Worm (Caenorhabditis elegans): Measurements from ENCODE around the gene W05H5.1.

Gene W05H5.1

DNA sequence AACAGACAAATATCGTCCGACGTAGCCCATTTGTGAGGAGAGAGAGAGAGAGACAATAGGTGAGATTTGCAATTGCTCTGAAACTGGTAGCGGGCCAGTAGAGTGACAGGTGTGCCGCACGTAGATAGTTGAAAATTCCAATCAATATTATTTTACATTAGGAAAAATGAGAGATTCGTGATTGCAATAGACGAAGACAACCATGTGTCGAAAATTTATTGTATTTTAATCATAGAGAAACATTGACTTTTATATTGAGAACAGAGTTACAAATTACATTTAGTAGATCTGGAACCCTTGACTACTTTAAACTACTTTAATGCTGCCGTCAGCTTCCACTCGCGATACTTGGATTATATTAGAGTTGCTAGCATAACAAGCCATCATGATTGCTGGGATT, 32.2 kb downstream of the W05H5.1 start, which contains the start of gene Y57A10C.1:
Y57A10C.1 (minus strand) TSS at position 101 of the 400 bp plus-strand sequence.
- TF ChIP-seq aha-1 (tag) (no peak), unc-62 (GFP tag; optimal IDR thresholded peaks at IDR 0.05 in 1 of 2) (peak in 1 of 2 experiments; percentile 64), unc-62 (tag; optimal IDR thresholded peaks at IDR 0.05) (no peak), aly-2 (tag; optimal IDR thresholded peaks at IDR 0.05) (no peak)

DNA sequence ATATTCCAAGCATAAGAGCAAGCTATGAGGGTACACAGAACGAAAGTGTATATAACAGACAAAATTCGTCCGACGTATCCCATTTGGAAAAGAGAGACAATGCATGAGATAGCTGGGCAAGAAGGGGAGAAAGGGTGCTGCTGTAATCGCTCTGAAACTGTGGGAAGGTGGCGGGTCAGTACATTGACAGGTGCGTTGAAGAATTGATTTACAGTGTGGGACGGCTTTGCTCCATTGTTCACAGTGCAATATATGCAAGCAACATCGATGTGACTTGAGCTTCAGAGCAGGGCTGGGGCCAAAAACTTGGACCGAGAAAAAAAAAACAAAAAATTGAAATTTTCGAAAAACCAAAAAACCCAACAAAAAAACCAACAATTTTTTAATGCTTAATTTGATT, 34.5 kb downstream of the W05H5.1 start, which contains the start of gene F57G9.3:
F57G9.3 (minus strand) TSS at position 101 of the 400 bp plus-strand sequence.
- no peak for TF ChIP-seq zfp-3 (GFP tag; conservative IDR thresholded peaks at IDR 0.05)
- no peak for TF ChIP-seq nhr-111 (GFP tag; optimal IDR thresholded peaks at IDR 0.05)
- no peak for TF ChIP-seq daf-19 (GFP tag; conservative IDR thresholded peaks at IDR 0.05)
- TF ChIP-seq daf-8 (GFP tag; IDR thresholded peaks at IDR 0.05): no peak
- no peak for TF ChIP-seq sdz-12 (GFP tag; optimal IDR thresholded peaks at IDR 0.05)
- TF ChIP-seq aly-2 (tag; optimal IDR thresholded peaks at IDR 0.05): no peak
- no peak for TF ChIP-seq spr-3 (GFP tag; optimal IDR thresholded peaks at IDR 0.05)
- no peak for TF ChIP-seq zip-11 (GFP tag; IDR thresholded peaks at IDR 0.05)
- TF ChIP-seq ceh-82 (tag; optimal IDR thresholded peaks at IDR 0.05): no peak
- TF ChIP-seq nhr-77 (tag; optimal IDR thresholded peaks at IDR 0.05): no peak
- no peak for TF ChIP-seq F37D6.2 (tag; optimal IDR thresholded peaks at IDR 0.05)
- TF ChIP-seq arid-1 (GFP tag; conservative IDR thresholded peaks at IDR 0.05): no peak
- no peak for TF ChIP-seq zag-1 (tag; optimal IDR thresholded peaks at IDR 0.05)
- no peak for TF ChIP-seq ceh-28 (tag; optimal IDR thresholded peaks at IDR 0.05)

DNA sequence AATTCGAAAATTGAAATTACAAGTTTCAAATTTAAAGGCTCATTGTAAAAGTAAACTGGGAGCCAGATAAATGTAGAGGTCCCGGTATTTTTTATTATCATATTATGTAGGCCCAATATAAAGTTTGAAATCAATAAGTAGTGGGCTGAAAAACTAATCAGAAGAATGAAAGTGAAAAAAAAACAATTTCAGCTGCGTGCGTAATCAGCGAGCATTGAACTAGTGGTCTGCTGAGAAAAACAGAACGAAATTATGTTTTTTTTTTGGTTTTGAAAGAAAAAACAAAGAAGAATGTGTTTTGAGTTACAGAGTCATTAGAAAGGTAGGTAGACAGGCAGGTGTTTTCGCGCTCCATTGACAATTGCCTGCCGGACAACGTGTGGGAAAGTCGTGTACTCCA, 35.9 kb downstream of the W05H5.1 start, which contains the start of gene sre-31:
sre-31 (minus strand) TSS at position 101 of the 400 bp plus-strand sequence.
- TF ChIP-seq lin-29 (GFP tag; IDR thresholded peaks at IDR 0.05): no peak
- no peak for TF ChIP-seq daf-19 (GFP tag; conservative IDR thresholded peaks at IDR 0.05)
- TF ChIP-seq ceh-20 (GFP tag; IDR thresholded peaks at IDR 0.05): no peak
- no peak for TF ChIP-seq tra-1 (GFP tag; IDR thresholded peaks at IDR 0.05)
- no peak for TF ChIP-seq dmd-9 (GFP tag; IDR thresholded peaks at IDR 0.05)
- TF ChIP-seq mxl-2 (GFP tag; conservative IDR thresholded peaks at IDR 0.05): no peak
- TF ChIP-seq duxl-1 (tag; optimal IDR thresholded peaks at IDR 0.05; ENCODE audit: poor library complexity): no peak
- no peak for TF ChIP-seq zip-2 (tag; optimal IDR thresholded peaks at IDR 0.05)
- no peak for TF ChIP-seq ces-1 (GFP tag; optimal IDR thresholded peaks at IDR 0.05)
- TF ChIP-seq dve-1 (tag; optimal IDR thresholded peaks at IDR 0.05; ENCODE audit: insufficient read depth): no peak
- TF ChIP-seq unc-130 (GFP tag; optimal IDR thresholded peaks at IDR 0.05): no peak

DNA sequence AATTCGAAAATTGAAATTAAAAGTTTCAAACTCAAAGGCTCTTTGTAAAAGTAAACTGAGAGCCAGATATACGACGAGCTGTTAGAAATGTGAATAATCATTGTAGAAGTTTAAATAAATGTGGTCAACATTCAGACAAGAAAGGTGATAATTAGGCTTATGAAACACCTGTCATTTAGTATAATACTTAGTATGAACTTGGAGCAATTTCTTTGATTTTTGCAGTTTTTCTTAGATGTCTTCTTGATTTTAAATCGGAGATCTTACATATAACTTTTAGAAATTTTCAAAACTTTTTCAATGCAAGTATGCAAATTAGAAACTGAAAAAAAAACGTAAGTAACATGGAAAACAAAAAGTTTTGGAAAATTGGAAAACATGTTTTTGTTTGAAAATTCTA, 38.2 kb downstream of the W05H5.1 start, which contains the start of gene sre-30:
sre-30 (minus strand) TSS at position 101 of the 400 bp plus-strand sequence.
- TF ChIP-seq dmd-6 (GFP tag; IDR thresholded peaks at IDR 0.05) (no peak), mdl-1 (tag; optimal IDR thresholded peaks at IDR 0.05) (no peak), php-3 (GFP tag; IDR thresholded peaks at IDR 0.05) (no peak), lir-3 (tag; optimal IDR thresholded peaks at IDR 0.05) (no peak), hlh-11 (tag; optimal IDR thresholded peaks at IDR 0.05) (no peak), F26F4.8 (GFP tag; conservative IDR thresholded peaks at IDR 0.05) (no peak), mxl-3 (GFP tag; optimal IDR thresholded peaks at IDR 0.05) (no peak), nhr-77 (tag; optimal IDR thresholded peaks at IDR 0.05) (no peak), nhr-237 (tag; optimal IDR thresholded peaks at IDR 0.05) (no peak), nhr-41 (GFP tag; IDR thresholded peaks at IDR 0.05) (no peak), nhr-25 (tag; optimal IDR thresholded peaks at IDR 0.05; ENCODE audit: borderline replicate concordance, insufficient read depth) (no peak), ztf-11 (tag; optimal IDR thresholded peaks at IDR 0.05) (no peak), arid-1 (GFP tag; conservative IDR thresholded peaks at IDR 0.05) (no peak), skn-1 (tag; optimal IDR thresholded peaks at IDR 0.05) (no peak), rbr-2 (tag; optimal IDR thresholded peaks at IDR 0.05) (no peak), lim-7 (GFP tag; IDR thresholded peaks at IDR 0.05) (no peak), daf-19 (GFP tag; conservative IDR thresholded peaks at IDR 0.05) (no peak), set-16 (GFP tag; IDR thresholded peaks at IDR 0.05) (no peak), dmd-8 (GFP tag; IDR thresholded peaks at IDR 0.05) (no peak)
